Worm (Caenorhabditis elegans) whole organism, late embryonic: ENCODE results near the gene F12A10.8.

Experiments
- C08G9.2 ChIP-seq: sonication (generic microtip); optimal IDR thresholded peaks from 2 replicates; lab custom pipeline; 2016; ENCODE audit warnings: mild to moderate bottlenecking, missing genetic modification characterization, moderate library complexity, missing compliant biosample characterization
- C38D4.7 ChIP-seq: fragments of 200-800 bp; sonication (Bioruptor generic); optimal IDR thresholded peaks from 2 replicates; lab custom pipeline; 2018; ENCODE audit warnings: mild to moderate bottlenecking, missing genetic modification characterization, moderate library complexity, missing compliant biosample characterization
- T23F11.4 ChIP-seq: fragments of 200-800 bp; sonication (Bioruptor generic); optimal IDR thresholded peaks from 2 replicates; lab custom pipeline; 2018; ENCODE audit warnings: mild to moderate bottlenecking, missing genetic modification characterization, missing compliant biosample characterization
- ceh-14 ChIP-seq: sonication (generic microtip); optimal IDR thresholded peaks from 2 replicates; lab custom pipeline; 2016; ENCODE audit warnings: missing genotype, missing genetic modification characterization, missing compliant biosample characterization
- ceh-18 ChIP-seq: sonication (generic microtip); optimal IDR thresholded peaks from 2 replicates; lab custom pipeline; 2016; ENCODE audit warnings: missing genetic modification characterization, missing compliant biosample characterization
- ceh-19 ChIP-seq: fragments of 200-800 bp; sonication (Bioruptor generic); optimal IDR thresholded peaks from 2 replicates; lab custom pipeline; 2018; ENCODE audit warnings: mild to moderate bottlenecking, missing genetic modification characterization, missing compliant biosample characterization
- ceh-22 ChIP-seq: sonication (generic microtip); optimal IDR thresholded peaks from 2 replicates; lab custom pipeline; 2017; ENCODE audit warnings: missing biosample characterization, missing genetic modification characterization
- ceh-24 ChIP-seq: sonication (generic microtip); optimal IDR thresholded peaks from 2 replicates; lab custom pipeline; 2016; ENCODE audit warnings: mild to moderate bottlenecking, missing genetic modification characterization, missing compliant biosample characterization
- ceh-34 ChIP-seq: sonication (generic microtip); optimal IDR thresholded peaks from 2 replicates; lab custom pipeline; 2016; ENCODE audit warnings: mild to moderate bottlenecking, missing genetic modification characterization, missing compliant biosample characterization
- ceh-45 ChIP-seq: fragments of 200-800 bp; sonication (Bioruptor generic); IDR thresholded peaks from 2 replicates; pipeline ENCODE4 v1.3.6; 2022; ENCODE audit warnings: missing genetic modification reagents, missing genetic modification characterization, missing compliant biosample characterization
- ceh-48 ChIP-seq: sonication (generic microtip); optimal IDR thresholded peaks from 2 replicates; lab custom pipeline; 2016; ENCODE audit warnings: missing genetic modification characterization, inconsistent platforms, missing compliant biosample characterization
- ceh-6 ChIP-seq: fragments of 200-800 bp; sonication (Bioruptor generic); optimal IDR thresholded peaks from 2 replicates; lab custom pipeline; 2018; ENCODE audit warnings: mild to moderate bottlenecking, missing genetic modification characterization, missing compliant biosample characterization
- ceh-9 ChIP-seq: sonication (generic microtip); optimal IDR thresholded peaks from 2 replicates; lab custom pipeline; 2016; ENCODE audit warnings: mild to moderate bottlenecking, missing genetic modification characterization, inconsistent platforms, missing compliant biosample characterization
- che-1 ChIP-seq: sonication (generic microtip); optimal IDR thresholded peaks from 2 replicates; lab custom pipeline; 2016; ENCODE audit warnings: mild to moderate bottlenecking, missing genetic modification characterization, missing compliant biosample characterization
- elt-2 ChIP-seq: sonication (generic microtip); optimal IDR thresholded peaks from 2 replicates; lab custom pipeline; 2016; ENCODE audit warnings: missing genetic modification reagents, missing genetic modification characterization, missing compliant biosample characterization
- elt-4 ChIP-seq: sonication (generic microtip); optimal IDR thresholded peaks from 2 replicates; lab custom pipeline; 2016; ENCODE audit warnings: missing genetic modification characterization, missing compliant biosample characterization
- eyg-1 ChIP-seq: sonication (generic microtip); optimal IDR thresholded peaks from 2 replicates; lab custom pipeline; 2016; ENCODE audit warnings: missing genotype, missing genetic modification characterization, missing compliant biosample characterization
- fkh-10 ChIP-seq: fragments of 150-350 bp; optimal IDR thresholded peaks from 2 replicates; lab custom pipeline; 2014; ENCODE audit warnings: missing biosample characterization, missing genetic modification reagents, missing genetic modification characterization
- fkh-6 ChIP-seq: sonication (generic microtip); optimal IDR thresholded peaks from 2 replicates; lab custom pipeline; 2016; ENCODE audit warnings: missing genetic modification characterization, missing compliant biosample characterization
- hlh-13 ChIP-seq: fragments of 200-800 bp; sonication (Bioruptor generic); optimal IDR thresholded peaks from 2 replicates; lab custom pipeline; 2018; ENCODE audit warnings: mild to moderate bottlenecking, missing genetic modification characterization, missing compliant biosample characterization
- hlh-15 ChIP-seq: sonication (generic microtip); optimal IDR thresholded peaks from 2 replicates; lab custom pipeline; 2016; ENCODE audit warnings: missing genetic modification characterization, missing compliant biosample characterization
- lim-6 ChIP-seq: sonication (generic microtip); optimal IDR thresholded peaks from 2 replicates; lab custom pipeline; 2016; ENCODE audit warnings: missing genetic modification characterization, missing compliant biosample characterization
- lin-11 ChIP-seq: fragments of 200-800 bp; sonication (Bioruptor generic); optimal IDR thresholded peaks from 2 replicates; lab custom pipeline; 2018; ENCODE audit warnings: mild to moderate bottlenecking, missing genetic modification characterization, missing compliant biosample characterization
- madf-2 ChIP-seq: sonication (generic microtip); optimal IDR thresholded peaks from 2 replicates; lab custom pipeline; 2017; ENCODE audit warnings: missing genetic modification characterization, missing compliant biosample characterization
- nfya-1 ChIP-seq: sonication (generic microtip); optimal IDR thresholded peaks from 2 replicates; lab custom pipeline; 2017; ENCODE audit warnings: missing genetic modification characterization, mild to moderate bottlenecking, missing compliant biosample characterization, antibody characterized with exemption, moderate library complexity
- nhr-11 ChIP-seq: fragments of 150-350 bp; optimal IDR thresholded peaks from 2 replicates; lab custom pipeline; 2014; ENCODE audit warnings: missing biosample characterization, missing genetic modification characterization
- nhr-232 ChIP-seq: sonication (generic microtip); optimal IDR thresholded peaks from 2 replicates; lab custom pipeline; 2016; ENCODE audit warnings: missing genetic modification characterization, missing compliant biosample characterization
- npax-4 ChIP-seq: sonication (generic microtip); optimal IDR thresholded peaks from 2 replicates; lab custom pipeline; 2016; ENCODE audit warnings: missing genetic modification characterization, missing compliant biosample characterization
- pag-3 ChIP-seq: sonication (generic microtip); optimal IDR thresholded peaks from 2 replicates; lab custom pipeline; 2016; ENCODE audit warnings: missing compliant biosample characterization, missing genetic modification characterization, borderline replicate concordance
- pat-9 ChIP-seq: fragments of 200-800 bp; sonication (Bioruptor generic); optimal IDR thresholded peaks from 2 replicates; lab custom pipeline; 2018; ENCODE audit warnings: mild to moderate bottlenecking, missing genetic modification characterization, moderate library complexity, missing compliant biosample characterization
- pqm-1 ChIP-seq: sonication (generic microtip); optimal IDR thresholded peaks from 2 replicates; lab custom pipeline; 2016; ENCODE audit warnings: missing genetic modification characterization, missing compliant biosample characterization
- rnt-1 ChIP-seq: sonication (generic microtip); optimal IDR thresholded peaks from 2 replicates; lab custom pipeline; 2016; ENCODE audit warnings: missing genetic modification characterization, missing compliant biosample characterization
- sdc-2 ChIP-seq: sonication (generic microtip); optimal IDR thresholded peaks from 2 replicates; lab custom pipeline; 2016; ENCODE audit warnings: missing genotype, missing genetic modification characterization, missing compliant biosample characterization
- sox-4 ChIP-seq: sonication (generic microtip); optimal IDR thresholded peaks from 2 replicates; lab custom pipeline; 2017; ENCODE audit warnings: mild to moderate bottlenecking, missing genetic modification characterization, inconsistent platforms, missing compliant biosample characterization
- ttx-3 ChIP-seq: sonication (generic microtip); optimal IDR thresholded peaks from 2 replicates; lab custom pipeline; 2016; ENCODE audit warnings: missing genetic modification reagents, missing genetic modification characterization, missing compliant biosample characterization
- unc-3 ChIP-seq, 2 experiments: fragments of 200-800 bp in 1 of 2; sonication (Bioruptor generic) in 1 of 2; sonication (generic microtip) in 1 of 2; conservative IDR thresholded peaks in 1 of 2; optimal IDR thresholded peaks in 1 of 2; 2 replicates each; pipeline versions ENCODE4 v1.3.6 to Lab custom; 2016 to 2022; ENCODE audit warnings: missing compliant biosample characterization in 2 of 2, missing genetic modification characterization in 2 of 2, missing genetic modification reagents in 1 of 2
- unc-55 ChIP-seq: sonication (generic microtip); optimal IDR thresholded peaks from 2 replicates; lab custom pipeline; 2017; ENCODE audit warnings: missing biosample characterization, missing genetic modification reagents, missing genetic modification characterization

F12A10.8 gene

ce11 chrII:5496375-5496774 is 4.5 kb downstream of the F12A10.8 start, which contains the start of gene F12A10.1:
F12A10.1 (plus strand) TSS chrII:5496540.
- no peak for TF ChIP-seq ceh-14 (tag; lab: Kevin White, UChicago)
- no peak for TF ChIP-seq eyg-1 (tag; lab: Kevin White, UChicago)
- TF ChIP-seq unc-3 (GFP tag; conservative IDR thresholded peaks at IDR 0.05; lab: Robert Waterston, UW), result no peak
- TF ChIP-seq unc-3 (tag; optimal IDR thresholded peaks at IDR 0.05; lab: Kevin White, UChicago), result no peak
- no peak for TF ChIP-seq pag-3
- TF ChIP-seq ceh-48 (tag; lab: Kevin White, UChicago), result no peak
- TF ChIP-seq ceh-45, result no peak
- TF ChIP-seq C08G9.2 (tag; lab: Kevin White, UChicago), result no peak
- TF ChIP-seq pat-9 (tag; lab: Kevin White, UChicago), result no peak
- no peak for TF ChIP-seq lin-11 (tag; lab: Kevin White, UChicago)
- no peak for TF ChIP-seq ceh-34 (tag; lab: Kevin White, UChicago)

ce11 chrII:5494405-5494804 is 6.5 kb downstream of the F12A10.8 start, which contains the start of gene F12A10.6:
F12A10.6 (minus strand) TSS chrII:5494505.
- no peak for TF ChIP-seq nhr-11 (tag; lab: Kevin White, UChicago)
- TF ChIP-seq ceh-14 (tag; lab: Kevin White, UChicago), result no peak
- no peak for TF ChIP-seq lin-11 (tag; lab: Kevin White, UChicago)
- no peak for TF ChIP-seq unc-55 (GFP tag; lab: Kevin White, UChicago)
- no peak for TF ChIP-seq pat-9 (tag; lab: Kevin White, UChicago)
- TF ChIP-seq C08G9.2 (tag; lab: Kevin White, UChicago), result no peak
- no peak for TF ChIP-seq npax-4 (tag; lab: Kevin White, UChicago)
- no peak for TF ChIP-seq pqm-1 (tag; lab: Kevin White, UChicago)
- TF ChIP-seq ceh-9 (tag; lab: Kevin White, UChicago), result no peak
- TF ChIP-seq nfya-1 (tag; lab: Kevin White, UChicago), result no peak
- no peak for TF ChIP-seq rnt-1 (tag; lab: Kevin White, UChicago)
- TF ChIP-seq eyg-1 (tag; lab: Kevin White, UChicago), result no peak
- TF ChIP-seq fkh-10 (GFP tag; lab: Kevin White, UChicago), result no peak
- no peak for TF ChIP-seq elt-2 (tag; lab: Kevin White, UChicago)
- TF ChIP-seq unc-3 (GFP tag; conservative IDR thresholded peaks at IDR 0.05; lab: Robert Waterston, UW), result no peak
- no peak for TF ChIP-seq unc-3 (tag; optimal IDR thresholded peaks at IDR 0.05; lab: Kevin White, UChicago)
- no peak for TF ChIP-seq ceh-18
- no peak for TF ChIP-seq hlh-13
- no peak for TF ChIP-seq che-1

- TF ChIP-seq sox-4 (tag; lab: Kevin White, UChicago), result no peak
- no peak for TF ChIP-seq nhr-232 (tag; lab: Kevin White, UChicago)
- TF ChIP-seq eyg-1 (tag; lab: Kevin White, UChicago), result no peak
- TF ChIP-seq ceh-24 (tag; lab: Kevin White, UChicago), result no peak
- no peak for TF ChIP-seq ceh-6 (GFP tag; lab: Kevin White, UChicago)
- no peak for TF ChIP-seq ceh-9 (tag; lab: Kevin White, UChicago)
- TF ChIP-seq C38D4.7 (GFP tag; lab: Kevin White, UChicago), result no peak
- no peak for TF ChIP-seq hlh-15 (tag; lab: Kevin White, UChicago)
- no peak for TF ChIP-seq lim-6 (tag; lab: Kevin White, UChicago)
- TF ChIP-seq ttx-3 (tag; lab: Kevin White, UChicago), result no peak
- no peak for TF ChIP-seq T23F11.4
- TF ChIP-seq ceh-19 (GFP tag; lab: Kevin White, UChicago), result no peak
- no peak for TF ChIP-seq unc-3 (GFP tag; conservative IDR thresholded peaks at IDR 0.05; lab: Robert Waterston, UW)
- no peak for TF ChIP-seq unc-3 (tag; optimal IDR thresholded peaks at IDR 0.05; lab: Kevin White, UChicago)
- no peak for TF ChIP-seq sdc-2 (tag; lab: Kevin White, UChicago)
- TF ChIP-seq ceh-22, result no peak
- no peak for TF ChIP-seq madf-2 (tag; lab: Kevin White, UChicago)
- TF ChIP-seq elt-4, result no peak
- no peak for TF ChIP-seq fkh-6 (tag; lab: Kevin White, UChicago)
Measured at ce11 chrII:5487844-5488243, 13.0 kb downstream of the F12A10.8 start, which contains the start of gene nep-5. nep-5 (plus strand) TSS chrII:5488144.
